Worm (Caenorhabditis elegans) whole organism, L1 larva: Measurements from ENCODE around the gene msp-50.
A peak's percentile ranks its signal among the peaks of the same experiment; 100 is the strongest.

Source experiments
- C04F5.9 ChIP-seq: sonication (generic microtip); optimal IDR thresholded peaks from 2 replicates; lab custom pipeline; 2016; ENCODE audit warnings: missing genetic modification characterization, missing compliant biosample characterization
- C16A3.4 ChIP-seq: fragments of 150-350 bp; optimal IDR thresholded peaks from 2 replicates; lab custom pipeline; 2014; ENCODE audit warnings: missing biosample characterization, missing genetic modification characterization
- F16B12.6 ChIP-seq: fragments of 150-350 bp; optimal IDR thresholded peaks from 2 replicates; lab custom pipeline; 2014; ENCODE audit warnings: missing biosample characterization, missing genetic modification characterization
- alr-1 ChIP-seq: fragments of 200-800 bp; sonication (Bioruptor generic); optimal IDR thresholded peaks from 2 replicates; lab custom pipeline; 2018; ENCODE audit warnings: borderline replicate concordance, mild to moderate bottlenecking, missing genetic modification characterization, missing compliant biosample characterization
- aly-2 ChIP-seq: fragments of 150-350 bp; optimal IDR thresholded peaks from 2 replicates; lab custom pipeline; 2014; ENCODE audit warnings: missing biosample characterization, missing genetic modification characterization
- blmp-1 ChIP-seq: fragments of 150-350 bp; optimal IDR thresholded peaks from 2 replicates; lab custom pipeline; 2014; ENCODE audit warnings: missing biosample characterization, missing genetic modification characterization
- ceh-90 ChIP-seq: sonication (generic microtip); optimal IDR thresholded peaks from 2 replicates; lab custom pipeline; 2016; ENCODE audit warnings: missing genetic modification characterization, missing compliant biosample characterization
- dsc-1 ChIP-seq: sonication (generic microtip); optimal IDR thresholded peaks from 2 replicates; lab custom pipeline; 2016; ENCODE audit warnings: mild to moderate bottlenecking, missing genetic modification characterization, missing compliant biosample characterization
- efl-1 ChIP-seq, 4 experiments: fragments of 150-350 bp; optimal IDR thresholded peaks in 3 of 4; peaks in 1 of 4; 1 replicate in 1 of 4; 2 replicates in 3 of 4; lab custom pipeline; 2014; ENCODE audit warnings: missing biosample characterization in 2 of 4, missing genetic modification characterization in 2 of 4, missing genetic modification reagents in 2 of 4
- elt-2 ChIP-seq: sonication (generic microtip); optimal IDR thresholded peaks from 2 replicates; lab custom pipeline; 2016; ENCODE audit warnings: missing genetic modification characterization, mild to moderate bottlenecking, inconsistent platforms, missing compliant biosample characterization, missing genetic modification reagents
- elt-3 ChIP-seq, 6 experiments: fragments of 150-350 bp in 1 of 6; sonication (generic microtip); optimal IDR thresholded peaks; 2 replicates each; lab custom pipeline; 2017 to 2018; ENCODE audit warnings: missing biosample characterization in 6 of 6, missing genetic modification characterization in 6 of 6, inconsistent platforms in 1 of 6
- grh-1 ChIP-seq: fragments of 200-800 bp; sonication (Bioruptor generic); IDR thresholded peaks from 2 replicates; pipeline ENCODE4 v1.3.6; 2022; ENCODE audit warnings: missing genetic modification reagents, missing genetic modification characterization, missing compliant biosample characterization
- hlh-17 ChIP-seq: fragments of 200-800 bp; sonication (Bioruptor generic); optimal IDR thresholded peaks from 2 replicates; lab custom pipeline; 2018; ENCODE audit warnings: missing genetic modification characterization, mild to moderate bottlenecking, missing compliant biosample characterization, moderate library complexity, borderline replicate concordance
- hpl-2 ChIP-seq: fragments of 150-350 bp; optimal IDR thresholded peaks from 2 replicates; lab custom pipeline; 2014; ENCODE audit warnings: missing biosample characterization, missing genetic modification reagents, missing genetic modification characterization
- irx-1 ChIP-seq: sonication (generic microtip); optimal IDR thresholded peaks from 2 replicates; lab custom pipeline; 2016; ENCODE audit warnings: missing genetic modification characterization, missing compliant biosample characterization
- isw-1 ChIP-seq: fragments of 200-800 bp; sonication (Bioruptor generic); IDR thresholded peaks from 2 replicates; pipeline ENCODE4 v1.3.6; 2022; ENCODE audit warnings: missing genetic modification characterization, missing compliant biosample characterization
- lin-13 ChIP-seq: fragments of 150-350 bp; optimal IDR thresholded peaks from 2 replicates; lab custom pipeline; 2014; ENCODE audit warnings: missing biosample characterization, missing genetic modification reagents, missing genetic modification characterization
- lin-14 ChIP-seq: fragments of 200-800 bp; sonication (Bioruptor generic); optimal IDR thresholded peaks from 2 replicates; lab custom pipeline; 2018; ENCODE audit warnings: mild to moderate bottlenecking, missing genetic modification characterization, moderate library complexity, missing compliant biosample characterization
- lin-35 ChIP-seq, 2 experiments: fragments of 150-350 bp; optimal IDR thresholded peaks; 2 replicates each; lab custom pipeline; 2014; ENCODE audit warnings: missing biosample characterization in 2 of 2, missing genetic modification characterization in 2 of 2, missing genetic modification reagents in 2 of 2
- lin-39 ChIP-seq: fragments of 150-350 bp; optimal IDR thresholded peaks from 2 replicates; lab custom pipeline; 2014; ENCODE audit warnings: missing biosample characterization, missing genetic modification reagents, missing genetic modification characterization
- lir-3 ChIP-seq: sonication (generic microtip); optimal IDR thresholded peaks from 2 replicates; lab custom pipeline; 2016; ENCODE audit warnings: mild to moderate bottlenecking, missing genetic modification characterization, moderate library complexity, missing compliant biosample characterization; ENCODE audit not compliant: poor library complexity
- lsy-2 ChIP-seq, 2 experiments: fragments of 150-350 bp; optimal IDR thresholded peaks; 2 replicates each; lab custom pipeline; 2014; ENCODE audit warnings: missing biosample characterization in 2 of 2, missing genetic modification characterization in 2 of 2
- mab-9 ChIP-seq: fragments of 200-800 bp; sonication (Bioruptor generic); IDR thresholded peaks from 2 replicates; pipeline ENCODE4 v1.3.6; 2022; ENCODE audit warnings: missing genetic modification reagents, missing genetic modification characterization, missing compliant biosample characterization
- mep-1 ChIP-seq: fragments of 150-350 bp; optimal IDR thresholded peaks from 2 replicates; lab custom pipeline; 2014; ENCODE audit warnings: missing biosample characterization, missing genetic modification characterization
- nhr-20 ChIP-seq: sonication (generic microtip); optimal IDR thresholded peaks from 2 replicates; lab custom pipeline; 2016; ENCODE audit warnings: mild to moderate bottlenecking, missing genetic modification characterization, missing compliant biosample characterization
- nhr-47 ChIP-seq: sonication (generic microtip); optimal IDR thresholded peaks from 2 replicates; lab custom pipeline; 2016; ENCODE audit warnings: mild to moderate bottlenecking, missing genetic modification characterization, moderate library complexity, missing compliant biosample characterization
- nhr-71 ChIP-seq: sonication (generic microtip); optimal IDR thresholded peaks from 2 replicates; lab custom pipeline; 2016; ENCODE audit warnings: mild to moderate bottlenecking, missing genetic modification characterization, moderate library complexity, missing compliant biosample characterization
- nhr-76 ChIP-seq: sonication (generic microtip); optimal IDR thresholded peaks from 2 replicates; lab custom pipeline; 2017; ENCODE audit warnings: missing biosample characterization, missing genetic modification characterization
- nhr-77 ChIP-seq: fragments of 150-350 bp; optimal IDR thresholded peaks from 2 replicates; lab custom pipeline; 2014; ENCODE audit warnings: missing biosample characterization, missing genetic modification characterization
- nhr-85 ChIP-seq: sonication (generic microtip); peaks from one replicate; lab custom pipeline; 2016; ENCODE audit warnings: missing genetic modification characterization, inconsistent platforms, missing compliant biosample characterization
- nhr-90 ChIP-seq: sonication (generic microtip); optimal IDR thresholded peaks from 2 replicates; lab custom pipeline; 2016; ENCODE audit warnings: mild to moderate bottlenecking, missing genetic modification characterization, missing compliant biosample characterization; ENCODE audit not compliant: poor library complexity
- pax-3 ChIP-seq: fragments of 200-800 bp; sonication (Bioruptor generic); optimal IDR thresholded peaks from 2 replicates; lab custom pipeline; 2018; ENCODE audit warnings: mild to moderate bottlenecking, missing genetic modification characterization, moderate library complexity, missing compliant biosample characterization
- pqm-1 ChIP-seq: sonication (generic microtip); optimal IDR thresholded peaks from 3 replicates; lab custom pipeline; 2017; ENCODE audit warnings: missing biosample characterization, missing genetic modification characterization
- snpc-4 ChIP-seq: fragments of 150-350 bp; optimal IDR thresholded peaks from 2 replicates; lab custom pipeline; 2014; ENCODE audit warnings: missing biosample characterization, missing genetic modification characterization
- snu-23 ChIP-seq: sonication (generic microtip); optimal IDR thresholded peaks from 2 replicates; lab custom pipeline; 2016; ENCODE audit warnings: missing genetic modification characterization, missing compliant biosample characterization
- sptf-1 ChIP-seq: fragments of 150-350 bp; optimal IDR thresholded peaks from 2 replicates; lab custom pipeline; 2014; ENCODE audit warnings: missing biosample characterization, missing genetic modification characterization
- tlp-1 ChIP-seq: fragments of 150-350 bp; optimal IDR thresholded peaks from 2 replicates; lab custom pipeline; 2014; ENCODE audit warnings: missing biosample characterization, missing genetic modification characterization
- unc-30 ChIP-seq: sonication (generic microtip); optimal IDR thresholded peaks from 2 replicates; lab custom pipeline; 2017; ENCODE audit warnings: missing biosample characterization, missing genetic modification characterization
- ztf-11 ChIP-seq, 2 experiments: sonication (generic microtip); optimal IDR thresholded peaks; 2 replicates each; lab custom pipeline; 2016 to 2017; ENCODE audit warnings: missing genetic modification characterization in 2 of 2, missing biosample characterization in 1 of 2, missing compliant biosample characterization in 1 of 2
- ztf-4 ChIP-seq: fragments of 150-350 bp; optimal IDR thresholded peaks from 2 replicates; lab custom pipeline; 2014; ENCODE audit warnings: missing biosample characterization, missing genetic modification characterization

msp-50 gene

DNA sequence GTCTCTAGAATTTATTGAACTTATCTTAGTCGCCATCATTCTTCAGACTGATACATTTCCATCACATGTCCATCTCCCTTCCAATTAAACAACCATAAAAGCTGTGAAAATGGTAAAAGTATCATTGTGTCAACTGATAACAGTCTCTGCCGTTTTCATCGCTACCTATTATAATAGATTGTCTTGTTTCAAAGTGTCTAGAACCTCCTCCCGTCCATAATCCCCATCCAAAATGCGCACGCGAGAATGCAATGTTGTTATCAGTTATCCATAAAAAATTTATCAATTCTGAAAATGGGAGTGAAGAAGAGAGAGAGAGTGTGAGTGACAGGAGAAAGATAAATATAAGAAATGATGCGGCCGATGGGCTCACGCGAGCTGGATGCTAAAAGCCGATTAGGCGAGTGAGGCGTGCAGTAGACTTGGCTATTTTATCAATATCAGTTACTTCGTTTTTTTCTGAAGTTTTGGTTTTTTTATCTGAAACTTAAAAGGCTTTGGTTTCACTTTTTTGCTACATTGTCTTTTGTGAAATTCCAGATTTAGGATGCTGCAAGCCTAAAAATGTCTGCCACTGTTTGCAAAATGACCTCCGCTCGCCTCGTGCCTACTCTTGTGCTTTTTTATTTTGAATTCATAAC is 2.4 kb downstream of the msp-50 start (continued):
- TF ChIP-seq nhr-90 (tag; lab: Kevin White, UChicago) (peak; percentile 42), hlh-17 (no peak)
- TF ChIP-seq, all 84 proteins: peak for 16

DNA sequence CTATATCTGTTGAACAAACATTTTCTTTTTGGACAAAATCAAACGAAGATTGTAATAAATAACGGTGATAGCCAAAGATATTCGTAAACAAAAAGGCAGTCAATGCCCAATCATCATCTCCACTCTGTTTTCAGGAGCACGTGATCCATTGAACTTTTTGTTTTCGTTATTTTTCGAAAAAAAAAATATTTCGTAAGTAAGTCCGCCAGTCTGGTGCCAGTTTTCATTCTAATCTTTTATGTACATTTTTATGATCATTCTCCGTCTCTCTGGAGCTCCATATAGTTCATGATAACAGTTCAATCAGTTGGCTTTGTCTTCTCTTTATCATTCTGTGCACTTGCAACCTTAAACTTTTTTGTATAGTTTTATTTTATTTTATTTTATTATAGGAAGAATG is 3.3 kb downstream of the msp-50 start, which contains the start of gene ampd-1:
ampd-1 (plus strand) TSS at position 393 of the 400 bp plus-strand sequence.
- TF ChIP-seq snu-23 (GFP tag; lab: Kevin White, UChicago) (peak; percentile 27), aly-2 (tag; lab: Kevin White, UChicago) (no peak), tlp-1 (no peak), blmp-1 (no peak), mab-9 (GFP tag; lab: Robert Waterston, UW) (no peak), nhr-90 (tag; lab: Kevin White, UChicago) (peak; percentile 1), elt-2 (tag; lab: Kevin White, UChicago) (peak; percentile 89), dsc-1 (tag; lab: Kevin White, UChicago) (no peak), snpc-4 (tag; lab: Kevin White, UChicago) (no peak), nhr-71 (tag; lab: Kevin White, UChicago) (peak; percentile 45), hpl-2 (no peak), isw-1 (GFP tag; lab: Robert Waterston, UW) (no peak), lin-35 (GFP tag; optimal IDR thresholded peaks at IDR 0.05; lab: Kevin White, UChicago) (peak in 1 of 2 experiments; percentile 37), efl-1 (optimal IDR thresholded peaks at IDR 0.05; lab: Kevin White, UChicago) (no peak), efl-1 (GFP tag; optimal IDR thresholded peaks at IDR 0.05 in 1 of 2; lab: Kevin White, UChicago) (peak in 1 of 2 experiments; percentile 85), lin-14 (peak; percentile 15)

DNA sequence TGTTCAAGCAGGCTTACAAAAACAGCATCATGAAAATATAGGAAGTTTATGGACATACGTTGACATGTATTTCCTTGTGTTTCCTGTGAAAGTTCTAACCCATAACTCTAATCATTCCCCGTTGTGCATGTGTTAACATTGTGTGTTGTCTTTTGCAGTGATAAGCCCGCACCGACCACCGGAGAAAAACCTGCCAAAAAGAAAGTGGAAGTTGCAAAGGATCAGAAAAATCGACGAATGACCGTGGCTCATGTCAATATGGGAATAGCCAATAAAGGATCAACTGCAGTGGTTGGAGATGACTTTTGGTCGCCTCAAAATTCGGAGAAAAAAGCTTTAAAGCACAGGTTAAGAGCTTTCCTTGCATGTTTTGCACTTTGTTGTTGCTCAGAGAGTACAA is 5.7 kb downstream of the msp-50 start:
- TF ChIP-seq hpl-2 = no peak
- peak; percentile 36 for TF ChIP-seq elt-2 (tag; lab: Kevin White, UChicago)
- TF ChIP-seq pax-3 (tag; lab: Kevin White, UChicago) = no peak
- no peak for TF ChIP-seq efl-1 (optimal IDR thresholded peaks at IDR 0.05; lab: Kevin White, UChicago)
- peak in 1 of 2 experiments; percentile 86 for TF ChIP-seq efl-1 (GFP tag; optimal IDR thresholded peaks at IDR 0.05 in 1 of 2; lab: Kevin White, UChicago)
- TF ChIP-seq nhr-77 = no peak
- TF ChIP-seq nhr-71 (tag; lab: Kevin White, UChicago) = no peak

DNA sequence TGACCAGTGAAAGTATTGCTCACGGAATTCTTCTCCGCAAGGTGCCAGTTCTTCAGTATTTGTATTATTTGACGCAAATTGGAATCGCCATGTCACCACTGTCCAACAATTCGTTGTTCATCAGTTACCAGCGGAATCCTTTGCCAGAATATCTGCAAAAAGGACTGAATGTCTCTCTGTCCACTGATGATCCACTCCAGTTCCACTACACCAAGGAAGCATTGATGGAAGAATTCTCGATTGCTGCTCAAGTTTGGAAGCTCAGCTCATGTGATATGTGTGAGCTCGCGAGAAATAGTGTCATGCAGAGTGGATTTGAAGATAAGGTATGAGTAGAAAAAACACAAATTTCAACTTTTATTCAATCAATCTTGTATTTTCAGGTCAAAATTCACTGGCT is 9.5 kb downstream of the msp-50 start:
- TF ChIP-seq efl-1 (optimal IDR thresholded peaks at IDR 0.05; lab: Kevin White, UChicago) = no peak
- TF ChIP-seq efl-1 (GFP tag; optimal IDR thresholded peaks at IDR 0.05 in 1 of 2; lab: Kevin White, UChicago) = peak in 1 of 2 experiments; percentile 61
- TF ChIP-seq unc-30 (tag; lab: Kevin White, UChicago) = no peak

DNA sequence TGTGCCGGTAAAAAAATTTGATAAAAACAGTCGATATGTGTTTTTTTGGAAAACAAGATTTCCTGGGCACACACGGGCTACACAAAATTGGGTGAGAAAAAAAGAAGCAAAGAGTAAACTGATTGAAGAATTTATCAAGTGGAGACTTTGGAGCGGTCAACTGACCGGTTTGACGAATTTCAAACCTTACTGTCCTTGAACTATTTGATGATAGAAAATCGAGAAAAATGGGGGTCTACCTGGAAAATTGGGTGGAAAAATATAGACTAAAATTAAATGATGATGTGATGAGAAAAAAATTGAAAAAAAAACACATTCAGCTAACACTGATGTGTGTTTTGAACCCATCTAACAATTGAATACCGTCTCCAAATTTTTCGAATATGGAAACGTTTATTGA is 11.2 kb downstream of the msp-50 start, which contains the start of gene C34F11.8:
C34F11.8 (minus strand) TSS at position 135 of the 400 bp plus-strand sequence.
- TF ChIP-seq nhr-71 (tag; lab: Kevin White, UChicago) (peak; percentile 58), elt-3 (tag; optimal IDR thresholded peaks at IDR 0.05; lab: Kevin White, UChicago) (peak in 2 of 6 experiments; percentile 38 to 78), irx-1 (no peak), nhr-85 (tag; lab: Kevin White, UChicago) (peak; percentile 90), sptf-1 (tag; lab: Kevin White, UChicago) (no peak), lir-3 (tag; lab: Kevin White, UChicago) (no peak), snu-23 (GFP tag; lab: Kevin White, UChicago) (peak; percentile 27), nhr-76 (tag; lab: Kevin White, UChicago) (no peak), alr-1 (tag; lab: Kevin White, UChicago) (no peak), lin-39 (no peak), ceh-90 (tag; lab: Kevin White, UChicago) (no peak), aly-2 (tag; lab: Kevin White, UChicago) (no peak), lin-13 (no peak), ztf-4 (tag; lab: Kevin White, UChicago) (no peak), mep-1 (tag; lab: Kevin White, UChicago) (peak; percentile 11), C16A3.4 (peak; percentile 15), lsy-2 (tag; optimal IDR thresholded peaks at IDR 0.05; lab: Kevin White, UChicago) (peak in 1 of 2 experiments; percentile 14), pqm-1 (no peak), ztf-11 (tag; optimal IDR thresholded peaks at IDR 0.05; lab: Kevin White, UChicago) (no peak), snpc-4 (tag; lab: Kevin White, UChicago) (no peak), nhr-20 (tag; lab: Kevin White, UChicago) (peak; percentile 56), nhr-47 (no peak), lin-14 (peak; percentile 50), grh-1 (peak; percentile 38; the same call in 1 of the 2 replicates), C04F5.9 (tag; lab: Kevin White, UChicago) (no peak), blmp-1 (peak; percentile 10), F16B12.6 (tag; lab: Kevin White, UChicago) (no peak)
